Worm (Caenorhabditis elegans): ENCODE data around the gene nas-38.

DNA sequence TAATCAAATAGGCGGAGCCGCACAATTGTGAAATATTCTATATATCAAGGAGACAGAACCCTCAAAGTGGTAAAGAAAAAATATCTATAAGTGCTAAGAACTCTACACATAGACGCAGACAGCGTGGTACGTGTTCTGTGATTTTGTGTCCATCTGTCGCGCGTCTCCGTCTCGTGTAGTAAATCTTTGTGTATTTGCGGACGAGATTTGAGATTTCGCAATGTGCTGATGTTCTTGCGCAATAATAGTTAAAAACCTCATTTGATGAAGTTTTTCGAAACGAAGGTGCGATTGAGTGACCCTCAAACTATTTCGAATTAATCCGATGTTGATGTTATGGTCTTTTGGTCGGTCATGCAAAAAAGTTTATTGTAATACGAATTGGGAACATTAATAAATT is 15.3 kb downstream of the nas-38 start:
- TF ChIP-seq flt-1 (GFP tag; IDR thresholded peaks at IDR 0.05) (no peak), med-1 (GFP tag; optimal IDR thresholded peaks at IDR 0.05; ENCODE audit: insufficient read depth) (no peak), klf-2 (GFP tag; conservative IDR thresholded peaks at IDR 0.05) (no peak), cog-1 (tag; optimal IDR thresholded peaks at IDR 0.05) (no peak), ref-1 (GFP tag; conservative IDR thresholded peaks at IDR 0.05) (no peak), tab-1 (GFP tag; IDR thresholded peaks at IDR 0.05) (no peak)

Data from whole organism, midembryonic.